Fruit fly (Drosophila melanogaster) whole organism, wandering third instar larva: ENCODE measurements around the gene CG6567.

Experiments used
- Abd-B ChIP-seq: fragments of >200 bp; optimal IDR thresholded peaks from 2 replicates; lab custom pipeline; 2017; ENCODE audit warnings: missing biosample characterization, missing genetic modification characterization
- CG32264 ChIP-seq: fragments of 200-800 bp; sonication (Bioruptor generic); optimal IDR thresholded peaks from 2 replicates; lab custom pipeline; 2016; ENCODE audit warnings: missing biosample characterization, missing genetic modification characterization
- CG9705 ChIP-seq: fragments of 200-800 bp; sonication (Bioruptor generic); optimal IDR thresholded peaks from 2 replicates; lab custom pipeline; 2018; ENCODE audit warnings: missing biosample characterization, mild to moderate bottlenecking, missing genetic modification characterization
- CrebA ChIP-seq: fragments of 200-800 bp; sonication (Bioruptor generic); optimal IDR thresholded peaks from 2 replicates; lab custom pipeline; 2016; ENCODE audit warnings: missing biosample characterization, mild to moderate bottlenecking, missing genetic modification characterization, borderline replicate concordance
- Dfd ChIP-seq: fragments of >200 bp; optimal IDR thresholded peaks from 2 replicates; lab custom pipeline; 2017; ENCODE audit warnings: missing biosample characterization, missing genetic modification characterization
- Dif ChIP-seq: fragments of 200-275, 200-300 bp; sonication (Bioruptor generic); optimal IDR thresholded peaks from 2 replicates; lab custom pipeline; 2018; ENCODE audit warnings: missing biosample characterization, missing genetic modification characterization; ENCODE audit not compliant: partially characterized antibody
- GATAd ChIP-seq: sonication (Bioruptor generic); optimal IDR thresholded peaks from 2 replicates; lab custom pipeline; 2016; ENCODE audit warnings: missing biosample characterization, missing genetic modification characterization
- HLH106 ChIP-seq: fragments of 200-800 bp; optimal IDR thresholded peaks from 3 replicates; lab custom pipeline; 2019; ENCODE audit warnings: missing biosample characterization, mild to moderate bottlenecking, missing genetic modification characterization, moderate library complexity
- Hnf4 ChIP-seq: fragments of 200-800 bp; sonication (Bioruptor generic); optimal IDR thresholded peaks from 2 replicates; lab custom pipeline; 2016; ENCODE audit warnings: missing biosample characterization, mild to moderate bottlenecking, missing genetic modification characterization
- Hr78 ChIP-seq: fragments of >200 bp; optimal IDR thresholded peaks from 2 replicates; lab custom pipeline; 2017; ENCODE audit warnings: missing biosample characterization, missing genetic modification characterization
- Hr83 ChIP-seq: fragments of 200-300 bp; sonication (Bioruptor generic); optimal IDR thresholded peaks from 2 replicates; lab custom pipeline; 2016; ENCODE audit warnings: missing biosample characterization, mild to moderate bottlenecking, missing genetic modification characterization, moderate library complexity; ENCODE audit not compliant: poor library complexity, severe bottlenecking
- Jra ChIP-seq: sonication (Bioruptor generic); optimal IDR thresholded peaks from 2 replicates; lab custom pipeline; 2016; ENCODE audit warnings: missing biosample characterization, missing genetic modification characterization
- Mio ChIP-seq: sonication (Bioruptor generic); optimal IDR thresholded peaks from 2 replicates; lab custom pipeline; 2016; ENCODE audit warnings: missing biosample characterization, missing genetic modification characterization
- Myc ChIP-seq: fragments of >200 bp; optimal IDR thresholded peaks from 2 replicates; lab custom pipeline; 2017
- N ChIP-seq: fragments of >200 bp; optimal IDR thresholded peaks from 2 replicates; lab custom pipeline; 2018; ENCODE audit warnings: missing biosample characterization, missing external identifiers, missing genetic modification characterization
- OdsH ChIP-seq: fragments of 200-800 bp; sonication (Bioruptor generic); optimal IDR thresholded peaks from 2 replicates; lab custom pipeline; 2016; ENCODE audit warnings: missing biosample characterization, mild to moderate bottlenecking, missing genetic modification characterization
- Rel ChIP-seq, 2 experiments: fragments of 200-800 bp; sonication (Bioruptor generic) in 1 of 2; optimal IDR thresholded peaks; 2 replicates in 1 of 2; 3 replicates in 1 of 2; lab custom pipeline; 2016 to 2019; ENCODE audit warnings: mild to moderate bottlenecking in 2 of 2, missing biosample characterization in 2 of 2, missing genetic modification characterization in 2 of 2, moderate library complexity in 1 of 2
- Sp1 ChIP-seq: fragments of 200-800 bp; sonication (Bioruptor generic); optimal IDR thresholded peaks from 3 replicates; lab custom pipeline; 2019; ENCODE audit warnings: missing biosample characterization, mild to moderate bottlenecking, missing genetic modification characterization, moderate library complexity
- Vsx2 ChIP-seq: fragments of 200-300, 225-300 bp; sonication (Bioruptor generic); optimal IDR thresholded peaks from 2 replicates; lab custom pipeline; 2018; ENCODE audit warnings: missing biosample characterization, missing genetic modification characterization; ENCODE audit not compliant: partially characterized antibody
- br ChIP-seq: fragments of 200-800 bp; sonication (Bioruptor generic); optimal IDR thresholded peaks from 2 replicates; lab custom pipeline; 2016; ENCODE audit warnings: missing biosample characterization, missing genetic modification characterization
- brk ChIP-seq: fragments of 200-800 bp; sonication (Bioruptor generic); optimal IDR thresholded peaks from 2 replicates; lab custom pipeline; 2016; ENCODE audit warnings: missing biosample characterization, mild to moderate bottlenecking, missing genetic modification characterization
- dl ChIP-seq, 2 experiments: fragments of 175-275, 200-275 bp in 1 of 2; fragments of 200-275 bp in 1 of 2; sonication (Bioruptor generic); optimal IDR thresholded peaks; lab custom pipeline; 2018; ENCODE audit warnings: mild to moderate bottlenecking in 2 of 2, missing biosample characterization in 2 of 2, missing genetic modification characterization in 2 of 2, moderate library complexity in 2 of 2; ENCODE audit not compliant: partially characterized antibody in 2 of 2, insufficient read depth in 1 of 2
- dmrt93B ChIP-seq: fragments of 200-800 bp; sonication (Bioruptor generic); optimal IDR thresholded peaks from 2 replicates; lab custom pipeline; 2018; ENCODE audit warnings: missing biosample characterization, mild to moderate bottlenecking, missing genetic modification characterization
- ey ChIP-seq: fragments of 200-800 bp; sonication (Bioruptor generic); optimal IDR thresholded peaks from 2 replicates; lab custom pipeline; 2016; ENCODE audit warnings: missing biosample characterization, missing genetic modification characterization
- fru ChIP-seq: fragments of 200-800 bp; sonication (Bioruptor generic); optimal IDR thresholded peaks from 3 replicates; lab custom pipeline; 2016; ENCODE audit warnings: missing biosample characterization, mild to moderate bottlenecking, missing genetic modification characterization
- h ChIP-seq: fragments of 200-800 bp; sonication (Bioruptor generic); optimal IDR thresholded peaks from 3 replicates; lab custom pipeline; 2016; ENCODE audit warnings: missing biosample characterization, mild to moderate bottlenecking, missing genetic modification characterization
- jim ChIP-seq: fragments of 175-275, 200-325 bp; sonication (Bioruptor generic); optimal IDR thresholded peaks from 2 replicates; lab custom pipeline; 2016; ENCODE audit warnings: missing biosample characterization, mild to moderate bottlenecking, missing genetic modification characterization
- lola ChIP-seq: fragments of >200 bp; optimal IDR thresholded peaks from 2 replicates; lab custom pipeline; 2017; ENCODE audit warnings: missing biosample characterization, missing genetic modification characterization
- pan ChIP-seq: fragments of >200 bp; optimal IDR thresholded peaks from 2 replicates; lab custom pipeline; 2017
- psq ChIP-seq: fragments of 200-800 bp; sonication (Bioruptor generic); optimal IDR thresholded peaks from 3 replicates; lab custom pipeline; 2017; ENCODE audit warnings: missing biosample characterization, mild to moderate bottlenecking, missing genetic modification characterization, moderate library complexity
- rgr ChIP-seq: fragments of 200-800 bp; sonication (Bioruptor generic); optimal IDR thresholded peaks from 3 replicates; lab custom pipeline; 2016; ENCODE audit warnings: missing biosample characterization, mild to moderate bottlenecking, missing genetic modification characterization
- sage ChIP-seq: fragments of 200-800 bp; sonication (Bioruptor generic); optimal IDR thresholded peaks from 2 replicates; lab custom pipeline; 2016; ENCODE audit warnings: missing biosample characterization, mild to moderate bottlenecking, missing genetic modification characterization
- sv ChIP-seq: fragments of 200-800 bp; sonication (Bioruptor generic); optimal IDR thresholded peaks from 3 replicates; lab custom pipeline; 2016; ENCODE audit warnings: missing biosample characterization, missing genetic modification characterization
- tai ChIP-seq: sonication (Bioruptor generic); optimal IDR thresholded peaks from 2 replicates; lab custom pipeline; 2016; ENCODE audit warnings: missing biosample characterization, missing genetic modification characterization
- usp ChIP-seq: fragments of >200 bp; optimal IDR thresholded peaks from 2 replicates; lab custom pipeline; 2017; ENCODE audit warnings: missing biosample characterization, missing genetic modification characterization
- woc ChIP-seq: sonication (Bioruptor generic); optimal IDR thresholded peaks from 2 replicates; lab custom pipeline; 2016; ENCODE audit warnings: missing biosample characterization, mild to moderate bottlenecking, missing genetic modification characterization

The CG6567 gene

dm6 chr3R:10879219-10879618 lies 25.0 kb upstream of the CG6567 start, which contains the start of gene CG14695:
CG14695 (minus strand) TSS chr3R:10879319.
- TF ChIP-seq tai (no peak), ey (no peak), usp (no peak), GATAd (GFP tag; lab: Kevin White, UChicago) (no peak), sv (no peak), Jra (GFP tag; lab: Kevin White, UChicago) (no peak), OdsH (GFP tag; lab: Kevin White, UChicago) (no peak), Rel (GFP tag; optimal IDR thresholded peaks at IDR 0.05; lab: Kevin White, UChicago) (no peak), Rel (tag; optimal IDR thresholded peaks at IDR 0.05; lab: Kevin White, UChicago) (no peak), CG32264 (GFP tag; lab: Kevin White, UChicago) (no peak), lola (GFP tag; lab: Kevin White, UChicago) (no peak), Vsx2 (no peak), Dfd (GFP tag; lab: Kevin White, UChicago) (no peak), dl (GFP tag; optimal IDR thresholded peaks at IDR 0.05; lab: Kevin White, UChicago; ENCODE audit: insufficient read depth in 1 of 2, partially characterized antibody in 2 of 2) (no peak), fru (GFP tag; lab: Kevin White, UChicago) (no peak), Myc (lab: Kevin White, UChicago) (no peak)

- TF ChIP-seq Hr83 (no peak), CG32264 (GFP tag; lab: Kevin White, UChicago) (no peak)
These were observed 24.4 kb upstream of the CG6567 start for dm6 chr3R:10878628-10879027.

dm6 chr3R:10877808-10878207 lies 23.6 kb upstream of the CG6567 start:
- no peak for TF ChIP-seq Dif (GFP tag; lab: Kevin White, UChicago)
- TF ChIP-seq usp, result no peak
- no peak for TF ChIP-seq Sp1
- no peak for TF ChIP-seq lola (GFP tag; lab: Kevin White, UChicago)
- no peak for TF ChIP-seq HLH106
- TF ChIP-seq Jra (GFP tag; lab: Kevin White, UChicago), result no peak
- no peak for TF ChIP-seq Hr78 (GFP tag; lab: Kevin White, UChicago)
- no peak for TF ChIP-seq Hnf4 (GFP tag; lab: Kevin White, UChicago)
- no peak for TF ChIP-seq sage (GFP tag; lab: Kevin White, UChicago)
- TF ChIP-seq fru (GFP tag; lab: Kevin White, UChicago), result no peak
- TF ChIP-seq Dfd (GFP tag; lab: Kevin White, UChicago), result no peak
- TF ChIP-seq Abd-B (GFP tag; lab: Kevin White, UChicago), result no peak
- TF ChIP-seq sv, result no peak
- no peak for TF ChIP-seq CrebA (GFP tag; lab: Kevin White, UChicago)
- no peak for TF ChIP-seq Rel (GFP tag; optimal IDR thresholded peaks at IDR 0.05; lab: Kevin White, UChicago)
- no peak for TF ChIP-seq Rel (tag; optimal IDR thresholded peaks at IDR 0.05; lab: Kevin White, UChicago)
- TF ChIP-seq pan (lab: Kevin White, UChicago), result no peak
- no peak for TF ChIP-seq CG9705 (GFP tag; lab: Kevin White, UChicago)
- no peak for TF ChIP-seq rgr (GFP tag; lab: Kevin White, UChicago)

- TF ChIP-seq OdsH (GFP tag; lab: Kevin White, UChicago) (peak; percentile 86), sv (no peak), CG9705 (GFP tag; lab: Kevin White, UChicago) (peak; percentile 65), woc (GFP tag; lab: Kevin White, UChicago) (peak; percentile 46), dl (GFP tag; optimal IDR thresholded peaks at IDR 0.05; lab: Kevin White, UChicago; ENCODE audit: insufficient read depth in 1 of 2, partially characterized antibody in 2 of 2) (no peak), psq (GFP tag; lab: Kevin White, UChicago) (peak; percentile 83), pan (lab: Kevin White, UChicago) (no peak), N (GFP tag; lab: Kevin White, UChicago) (no peak), GATAd (GFP tag; lab: Kevin White, UChicago) (peak; percentile 36), Jra (GFP tag; lab: Kevin White, UChicago) (peak; percentile 23), Rel (GFP tag; optimal IDR thresholded peaks at IDR 0.05; lab: Kevin White, UChicago) (peak; percentile 58), Rel (tag; optimal IDR thresholded peaks at IDR 0.05; lab: Kevin White, UChicago) (peak; percentile 74), Dfd (GFP tag; lab: Kevin White, UChicago) (no peak), Abd-B (GFP tag; lab: Kevin White, UChicago) (no peak), Dif (GFP tag; lab: Kevin White, UChicago) (no peak), dmrt93B (GFP tag; lab: Kevin White, UChicago) (peak; percentile 51), Mio (GFP tag; lab: Kevin White, UChicago) (peak; percentile 7), Hr78 (GFP tag; lab: Kevin White, UChicago) (no peak), lola (GFP tag; lab: Kevin White, UChicago) (no peak), CG32264 (GFP tag; lab: Kevin White, UChicago) (peak; percentile 17), rgr (GFP tag; lab: Kevin White, UChicago) (peak; percentile 88), brk (GFP tag; lab: Kevin White, UChicago) (peak; percentile 67), usp (no peak), sage (GFP tag; lab: Kevin White, UChicago) (peak; percentile 64), jim (GFP tag; lab: Kevin White, UChicago) (no peak), Hr83 (peak; percentile 98), ey (peak; percentile 55), h (GFP tag; lab: Kevin White, UChicago) (peak; percentile 85), CrebA (GFP tag; lab: Kevin White, UChicago) (no peak), HLH106 (peak; percentile 86), Sp1 (peak; percentile 91), tai (no peak), br (peak; percentile 72)
These were observed 21.5 kb upstream of the CG6567 start, which contains the start of gene Sodh2 for dm6 chr3R:10875515-10876434. Sodh2 (plus strand) TSS chr3R:10876384.
